Fruit fly (Drosophila melanogaster): ENCODE results near the gene Msp300.

The Msp300 gene

DNA sequence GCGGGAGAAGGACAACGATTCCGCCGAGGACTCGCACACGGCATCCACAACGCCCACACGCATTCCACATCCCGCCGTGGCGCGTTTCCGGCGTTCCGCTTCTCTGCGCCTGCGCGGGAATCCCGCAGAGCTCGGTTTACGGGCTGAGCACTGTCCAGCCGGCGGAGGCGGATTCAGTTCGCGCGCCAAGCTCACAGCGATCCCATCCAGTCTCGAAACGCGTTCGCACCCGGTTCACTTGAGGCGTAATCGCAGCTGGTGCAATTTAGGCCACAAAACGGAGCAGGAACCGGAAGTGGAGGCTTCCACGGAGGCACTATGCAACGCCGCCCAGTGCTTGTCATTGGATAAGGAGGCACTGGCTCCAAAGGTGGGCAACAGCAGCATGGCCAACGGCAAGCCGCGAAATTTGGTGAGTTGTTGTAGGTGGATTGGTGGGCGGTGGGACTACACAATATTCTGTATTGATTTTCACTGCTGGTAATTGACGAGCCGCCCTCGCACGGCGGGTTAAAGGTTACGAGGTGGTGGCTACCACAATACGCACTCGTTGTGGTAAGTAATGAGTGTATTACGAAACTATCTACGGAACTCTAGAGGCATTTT lies 37.8 kb upstream of the Msp300 start (continued):
- TF ChIP-seq CG17802 (tag; optimal IDR thresholded peaks at IDR 0.05) (no peak), CG8290 (GFP tag; optimal IDR thresholded peaks at IDR 0.05) (no peak), CG8290 (tag; optimal IDR thresholded peaks at IDR 0.05) (no peak), CG12942 (GFP tag; optimal IDR thresholded peaks at IDR 0.05) (no peak), CG3163 (GFP tag; optimal IDR thresholded peaks at IDR 0.05) (no peak), CG10147 (GFP tag; optimal IDR thresholded peaks at IDR 0.05) (no peak), CG6689 (GFP tag; IDR thresholded peaks at IDR 0.05) (0 out of 2 replicates have a peak, but pooled peaks have one; percentile 23), sim (GFP tag; IDR thresholded peaks at IDR 0.05) (no peak), CG3726 (GFP tag; IDR thresholded peaks at IDR 0.05) (no peak), Gug (GFP tag; IDR thresholded peaks at IDR 0.05) (no peak), CG6254 (GFP tag; optimal IDR thresholded peaks at IDR 0.05) (no peak), CG17186 (GFP tag; optimal IDR thresholded peaks at IDR 0.05) (no peak), fd96Cb (tag; optimal IDR thresholded peaks at IDR 0.05) (no peak), Fer1 (GFP tag; optimal IDR thresholded peaks at IDR 0.05) (peak; percentile 11), CG1024 (GFP tag; IDR thresholded peaks at IDR 0.05) (no peak), CG8478 (optimal IDR thresholded peaks at IDR 0.05) (peak; percentile 55), Antp (GFP tag; optimal IDR thresholded peaks at IDR 0.05) (peak; percentile 15), CG33213 (GFP tag; optimal IDR thresholded peaks at IDR 0.05) (no peak), CG5953 (GFP tag; IDR thresholded peaks at IDR 0.05) (peak; percentile 43; the same call in 1 of the 2 replicates), Dref (GFP tag; IDR thresholded peaks at IDR 0.05) (no peak), ken (GFP tag; IDR thresholded peaks at IDR 0.05) (no peak), gsb (GFP tag; IDR thresholded peaks at IDR 0.05) (no peak), CG5180 (GFP tag; optimal IDR thresholded peaks at IDR 0.05) (no peak), ac (GFP tag; optimal IDR thresholded peaks at IDR 0.05) (no peak), bbx (GFP tag; IDR thresholded peaks at IDR 0.05; ENCODE audit: partially characterized antibody) (peak; percentile 32; the same call in 1 of the 2 replicates), slou (GFP tag; optimal IDR thresholded peaks at IDR 0.05) (no peak), CG17612 (GFP tag; IDR thresholded peaks at IDR 0.05) (no peak), gce (GFP tag; IDR thresholded peaks at IDR 0.05) (no peak), Dip3 (GFP tag; optimal IDR thresholded peaks at IDR 0.05) (no peak), row (GFP tag; IDR thresholded peaks at IDR 0.05) (no peak), Deaf1 (tag; optimal IDR thresholded peaks at IDR 0.05) (peak; percentile 41), mirr (GFP tag; optimal IDR thresholded peaks at IDR 0.05) (no peak), CG3281 (GFP tag; optimal IDR thresholded peaks at IDR 0.05) (no peak), CG14050 (GFP tag; IDR thresholded peaks at IDR 0.05) (no peak), sr (GFP tag; IDR thresholded peaks at IDR 0.05) (no peak), CG34376 (GFP tag; optimal IDR thresholded peaks at IDR 0.05) (peak; percentile 26), Sry-δ (GFP tag; optimal IDR thresholded peaks at IDR 0.05) (no peak), ERR (GFP tag; optimal IDR thresholded peaks at IDR 0.05) (no peak), Ets65A (GFP tag) (no peak), CG1832 (GFP tag; optimal IDR thresholded peaks at IDR 0.05) (peak; percentile 7), chm (GFP tag; IDR thresholded peaks at IDR 0.05) (0 out of 2 replicates have a peak, but pooled peaks have one; percentile 33), kni (GFP tag; optimal IDR thresholded peaks at IDR 0.05) (no peak), E2f1 (GFP tag; IDR thresholded peaks at IDR 0.05) (0 out of 2 replicates have a peak, but pooled peaks have one; percentile 21), al (GFP tag; IDR thresholded peaks at IDR 0.05) (no peak), Hey (tag; optimal IDR thresholded peaks at IDR 0.05) (no peak), ash1 (GFP tag; optimal IDR thresholded peaks at IDR 0.05) (no peak), CG8944 (GFP tag; optimal IDR thresholded peaks at IDR 0.05) (no peak), B-H2 (GFP tag; optimal IDR thresholded peaks at IDR 0.05) (no peak), CG10565 (GFP tag; optimal IDR thresholded peaks at IDR 0.05) (no peak), lov (optimal IDR thresholded peaks at IDR 0.05) (no peak), lov (GFP tag; IDR thresholded peaks at IDR 0.05) (0 out of 3 replicates have a peak, but pooled peaks have one; percentile 30), CG12236 (GFP tag; optimal IDR thresholded peaks at IDR 0.05) (no peak), CG31365 (tag; optimal IDR thresholded peaks at IDR 0.05) (no peak)

All from whole organism, embryonic.